Fruit fly (Drosophila melanogaster) whole organism: ENCODE results near the gene Indy.
A peak's percentile ranks its signal among the peaks of the same experiment; 100 is the strongest.

Source experiments
- CG8478 ChIP-seq: fragments of >200 bp; optimal IDR thresholded peaks from 2 replicates; lab custom pipeline; 2018; ENCODE audit warnings: inconsistent platforms
- Dll ChIP-seq: fragments of >200 bp; optimal IDR thresholded peaks from 2 replicates; lab custom pipeline; 2017
- EcR ChIP-seq, 2 experiments: fragments of >200 bp; optimal IDR thresholded peaks; 2 replicates each; lab custom pipeline; 2017; ENCODE audit warnings: missing biosample characterization in 2 of 2, missing genetic modification characterization in 2 of 2, missing genetic modification reagents in 2 of 2
- pan ChIP-seq: fragments of >200 bp; optimal IDR thresholded peaks from 2 replicates; lab custom pipeline; 2017
- psq ChIP-seq: fragments of >200 bp; optimal IDR thresholded peaks from 2 replicates; lab custom pipeline; 2017
- usp ChIP-seq: fragments of >200 bp; optimal IDR thresholded peaks from 2 replicates; lab custom pipeline; 2017; ENCODE audit warnings: missing biosample characterization, missing genetic modification characterization, mixed read lengths

The Indy gene

dm6 chr3L:18840370-18841007, 5.6 kb downstream of the Indy start:
- TF ChIP-seq Dll (lab: Kevin White, UChicago) (no peak), CG8478 (no peak), usp (GFP tag; lab: Kevin White, UChicago) (no peak), pan (lab: Kevin White, UChicago) (no peak), psq (lab: Kevin White, UChicago) (no peak), EcR (GFP tag; optimal IDR thresholded peaks at IDR 0.05; lab: Kevin White, UChicago) (no peak)

- no peak for TF ChIP-seq CG8478
- no peak for TF ChIP-seq Dll (lab: Kevin White, UChicago)
- TF ChIP-seq EcR (GFP tag; optimal IDR thresholded peaks at IDR 0.05; lab: Kevin White, UChicago), result no peak
- TF ChIP-seq usp (GFP tag; lab: Kevin White, UChicago), result no peak
- no peak for TF ChIP-seq pan (lab: Kevin White, UChicago)
- no peak for TF ChIP-seq psq (lab: Kevin White, UChicago)
Observed at dm6 chr3L:18839996-18840369, 6.1 kb downstream of the Indy start.

- TF ChIP-seq pan (lab: Kevin White, UChicago) (no peak), psq (lab: Kevin White, UChicago) (no peak), CG8478 (no peak), Dll (lab: Kevin White, UChicago) (no peak), EcR (GFP tag; optimal IDR thresholded peaks at IDR 0.05; lab: Kevin White, UChicago) (no peak), usp (GFP tag; lab: Kevin White, UChicago) (no peak)
Observed at dm6 chr3L:18837707-18838244, 8.3 kb downstream of the Indy start.

- TF ChIP-seq psq (lab: Kevin White, UChicago) (no peak), pan (lab: Kevin White, UChicago) (no peak), CG8478 (no peak), Dll (lab: Kevin White, UChicago) (no peak), EcR (GFP tag; optimal IDR thresholded peaks at IDR 0.05; lab: Kevin White, UChicago) (no peak), usp (GFP tag; lab: Kevin White, UChicago) (no peak)
Observed at dm6 chr3L:18836658-18837057, 9.4 kb downstream of the Indy start.

- TF ChIP-seq Dll (lab: Kevin White, UChicago), result no peak
- TF ChIP-seq EcR (GFP tag; optimal IDR thresholded peaks at IDR 0.05; lab: Kevin White, UChicago), result no peak
- no peak for TF ChIP-seq usp (GFP tag; lab: Kevin White, UChicago)
- TF ChIP-seq psq (lab: Kevin White, UChicago), result no peak
- no peak for TF ChIP-seq pan (lab: Kevin White, UChicago)
- no peak for TF ChIP-seq CG8478
Observed at dm6 chr3L:18834924-18835323, 11.1 kb downstream of the Indy start.

dm6 chr3L:18833234-18833633, 12.8 kb downstream of the Indy start:
- TF ChIP-seq psq (lab: Kevin White, UChicago) (no peak), CG8478 (no peak), pan (lab: Kevin White, UChicago) (no peak), EcR (GFP tag; optimal IDR thresholded peaks at IDR 0.05; lab: Kevin White, UChicago) (no peak), Dll (lab: Kevin White, UChicago) (no peak), usp (GFP tag; lab: Kevin White, UChicago) (no peak)

dm6 chr3L:18832708-18833107, 13.4 kb downstream of the Indy start:
- TF ChIP-seq EcR (GFP tag; optimal IDR thresholded peaks at IDR 0.05; lab: Kevin White, UChicago), result peak in 1 of 2 experiments; percentile 22
- no peak for TF ChIP-seq psq (lab: Kevin White, UChicago)

- TF ChIP-seq usp (GFP tag; lab: Kevin White, UChicago), result no peak
- TF ChIP-seq CG8478, result no peak
- no peak for TF ChIP-seq psq (lab: Kevin White, UChicago)
- TF ChIP-seq EcR (GFP tag; optimal IDR thresholded peaks at IDR 0.05; lab: Kevin White, UChicago), result no peak
- no peak for TF ChIP-seq pan (lab: Kevin White, UChicago)
- TF ChIP-seq Dll (lab: Kevin White, UChicago), result no peak
Observed at dm6 chr3L:18832195-18832594, 13.9 kb downstream of the Indy start.

dm6 chr3L:18828318-18828717, 17.7 kb downstream of the Indy start:
- no peak for TF ChIP-seq EcR (GFP tag; optimal IDR thresholded peaks at IDR 0.05; lab: Kevin White, UChicago)

- TF ChIP-seq EcR (GFP tag; optimal IDR thresholded peaks at IDR 0.05; lab: Kevin White, UChicago), result no peak
- no peak for TF ChIP-seq usp (GFP tag; lab: Kevin White, UChicago)
- TF ChIP-seq pan (lab: Kevin White, UChicago), result no peak
Observed at dm6 chr3L:18825993-18826392, 20.1 kb downstream of the Indy start.

- TF ChIP-seq CG8478, result no peak
- TF ChIP-seq psq (lab: Kevin White, UChicago), result no peak
- TF ChIP-seq Dll (lab: Kevin White, UChicago), result no peak
- no peak for TF ChIP-seq pan (lab: Kevin White, UChicago)
- no peak for TF ChIP-seq usp (GFP tag; lab: Kevin White, UChicago)
- no peak for TF ChIP-seq EcR (GFP tag; optimal IDR thresholded peaks at IDR 0.05; lab: Kevin White, UChicago)
Observed at dm6 chr3L:18824851-18825250, 21.2 kb downstream of the Indy start.

- peak; percentile 15 to 85 for TF ChIP-seq EcR (GFP tag; optimal IDR thresholded peaks at IDR 0.05; lab: Kevin White, UChicago)
- TF ChIP-seq Dll (lab: Kevin White, UChicago), result no peak
Observed at dm6 chr3L:18823870-18824561, 22.1 kb downstream of the Indy start.
